Worm (Caenorhabditis elegans) whole organism, L1 larva: ENCODE results near the gene srsx-30.

ENCODE experiments used
- Y116A8C.19 ChIP-seq: sonication (generic microtip); optimal IDR thresholded peaks from 2 replicates; lab custom pipeline; 2016; ENCODE audit warnings: missing compliant biosample characterization, missing genetic modification characterization, borderline replicate concordance
- alr-1 ChIP-seq: fragments of 200-800 bp; sonication (Bioruptor generic); optimal IDR thresholded peaks from 2 replicates; lab custom pipeline; 2018; ENCODE audit warnings: borderline replicate concordance, mild to moderate bottlenecking, missing genetic modification characterization, missing compliant biosample characterization
- blmp-1 ChIP-seq: fragments of 150-350 bp; optimal IDR thresholded peaks from 2 replicates; lab custom pipeline; 2014; ENCODE audit warnings: missing biosample characterization, missing genetic modification characterization
- ceh-88 ChIP-seq: fragments of 200-800 bp; sonication (Bioruptor generic); IDR thresholded peaks from 2 replicates; pipeline ENCODE4 v1.3.6; 2022; ENCODE audit warnings: missing genetic modification characterization, missing compliant biosample characterization
- ceh-90 ChIP-seq: sonication (generic microtip); optimal IDR thresholded peaks from 2 replicates; lab custom pipeline; 2016; ENCODE audit warnings: missing genetic modification characterization, missing compliant biosample characterization
- ces-1 ChIP-seq: fragments of 150-350 bp; optimal IDR thresholded peaks from 2 replicates; lab custom pipeline; 2014; ENCODE audit warnings: missing biosample characterization, missing genetic modification reagents, missing genetic modification characterization
- efl-1 ChIP-seq, 4 experiments: fragments of 150-350 bp; optimal IDR thresholded peaks in 3 of 4; peaks in 1 of 4; 1 replicate in 1 of 4; 2 replicates in 3 of 4; lab custom pipeline; 2014; ENCODE audit warnings: missing biosample characterization in 2 of 4, missing genetic modification characterization in 2 of 4, missing genetic modification reagents in 2 of 4
- egl-27 ChIP-seq, 2 experiments: fragments of 150-350 bp in 1 of 2; sonication (generic microtip); optimal IDR thresholded peaks; 3 replicates each; lab custom pipeline; 2017 to 2018; ENCODE audit warnings: missing biosample characterization in 2 of 2, missing genetic modification characterization in 2 of 2, missing genetic modification reagents in 2 of 2
- elt-2 ChIP-seq: sonication (generic microtip); optimal IDR thresholded peaks from 2 replicates; lab custom pipeline; 2016; ENCODE audit warnings: missing genetic modification characterization, mild to moderate bottlenecking, inconsistent platforms, missing compliant biosample characterization, missing genetic modification reagents
- elt-3 ChIP-seq, 6 experiments: fragments of 150-350 bp in 1 of 6; sonication (generic microtip); optimal IDR thresholded peaks; 2 replicates each; lab custom pipeline; 2017 to 2018; ENCODE audit warnings: missing biosample characterization in 6 of 6, missing genetic modification characterization in 6 of 6, inconsistent platforms in 1 of 6
- fkh-4 ChIP-seq: sonication (generic microtip); optimal IDR thresholded peaks from 2 replicates; lab custom pipeline; 2016; ENCODE audit warnings: missing compliant biosample characterization, missing genetic modification characterization, borderline replicate concordance
- fkh-8 ChIP-seq: sonication (generic microtip); optimal IDR thresholded peaks from 2 replicates; lab custom pipeline; 2016; ENCODE audit warnings: mild to moderate bottlenecking, missing genetic modification characterization, missing compliant biosample characterization
- hlh-17 ChIP-seq: fragments of 200-800 bp; sonication (Bioruptor generic); optimal IDR thresholded peaks from 2 replicates; lab custom pipeline; 2018; ENCODE audit warnings: missing genetic modification characterization, mild to moderate bottlenecking, missing compliant biosample characterization, moderate library complexity, borderline replicate concordance
- hpl-2 ChIP-seq: fragments of 150-350 bp; optimal IDR thresholded peaks from 2 replicates; lab custom pipeline; 2014; ENCODE audit warnings: missing biosample characterization, missing genetic modification reagents, missing genetic modification characterization
- isw-1 ChIP-seq: fragments of 200-800 bp; sonication (Bioruptor generic); IDR thresholded peaks from 2 replicates; pipeline ENCODE4 v1.3.6; 2022; ENCODE audit warnings: missing genetic modification characterization, missing compliant biosample characterization
- jun-1 ChIP-seq: fragments of 150-350 bp; optimal IDR thresholded peaks from 2 replicates; lab custom pipeline; 2014; ENCODE audit warnings: missing biosample characterization, missing genetic modification reagents, missing genetic modification characterization
- lin-14 ChIP-seq: fragments of 200-800 bp; sonication (Bioruptor generic); optimal IDR thresholded peaks from 2 replicates; lab custom pipeline; 2018; ENCODE audit warnings: mild to moderate bottlenecking, missing genetic modification characterization, moderate library complexity, missing compliant biosample characterization
- lin-35 ChIP-seq, 2 experiments: fragments of 150-350 bp; optimal IDR thresholded peaks; 2 replicates each; lab custom pipeline; 2014; ENCODE audit warnings: missing biosample characterization in 2 of 2, missing genetic modification characterization in 2 of 2, missing genetic modification reagents in 2 of 2
- lsy-2 ChIP-seq, 2 experiments: fragments of 150-350 bp; optimal IDR thresholded peaks; 2 replicates each; lab custom pipeline; 2014; ENCODE audit warnings: missing biosample characterization in 2 of 2, missing genetic modification characterization in 2 of 2
- mdl-1 ChIP-seq, 2 experiments: fragments of 150-350 bp; optimal IDR thresholded peaks; 2 replicates each; lab custom pipeline; 2014 to 2017; ENCODE audit warnings: missing biosample characterization in 2 of 2, missing genetic modification characterization in 2 of 2, inconsistent platforms in 1 of 2
- mef-2 ChIP-seq: fragments of 150-350 bp; optimal IDR thresholded peaks from 2 replicates; lab custom pipeline; 2014; ENCODE audit warnings: missing biosample characterization, missing genetic modification characterization
- nhr-11 ChIP-seq: fragments of 150-350 bp; optimal IDR thresholded peaks from 2 replicates; lab custom pipeline; 2014; ENCODE audit warnings: missing biosample characterization, missing genetic modification characterization
- nhr-28 ChIP-seq: fragments of 150-350 bp; optimal IDR thresholded peaks from 2 replicates; lab custom pipeline; 2014; ENCODE audit warnings: missing biosample characterization, missing genetic modification characterization
- nhr-47 ChIP-seq: sonication (generic microtip); optimal IDR thresholded peaks from 2 replicates; lab custom pipeline; 2016; ENCODE audit warnings: mild to moderate bottlenecking, missing genetic modification characterization, moderate library complexity, missing compliant biosample characterization
- nhr-76 ChIP-seq: sonication (generic microtip); optimal IDR thresholded peaks from 2 replicates; lab custom pipeline; 2017; ENCODE audit warnings: missing biosample characterization, missing genetic modification characterization
- nhr-90 ChIP-seq: sonication (generic microtip); optimal IDR thresholded peaks from 2 replicates; lab custom pipeline; 2016; ENCODE audit warnings: mild to moderate bottlenecking, missing genetic modification characterization, missing compliant biosample characterization; ENCODE audit not compliant: poor library complexity
- pax-3 ChIP-seq: fragments of 200-800 bp; sonication (Bioruptor generic); optimal IDR thresholded peaks from 2 replicates; lab custom pipeline; 2018; ENCODE audit warnings: mild to moderate bottlenecking, missing genetic modification characterization, moderate library complexity, missing compliant biosample characterization
- pqm-1 ChIP-seq: sonication (generic microtip); optimal IDR thresholded peaks from 3 replicates; lab custom pipeline; 2017; ENCODE audit warnings: missing biosample characterization, missing genetic modification characterization
- rnt-1 ChIP-seq: sonication (generic microtip); optimal IDR thresholded peaks from 2 replicates; lab custom pipeline; 2016; ENCODE audit warnings: mild to moderate bottlenecking, missing genetic modification characterization, moderate library complexity, missing compliant biosample characterization
- sox-4 ChIP-seq: sonication (generic microtip); optimal IDR thresholded peaks from 2 replicates; lab custom pipeline; 2016; ENCODE audit warnings: missing genetic modification characterization, missing compliant biosample characterization
- sup-37 ChIP-seq: fragments of 200-800 bp; sonication (Bioruptor generic); optimal IDR thresholded peaks from 2 replicates; lab custom pipeline; 2018; ENCODE audit warnings: mild to moderate bottlenecking, missing genetic modification characterization, missing compliant biosample characterization
- swsn-7 ChIP-seq: sonication (generic microtip); optimal IDR thresholded peaks from 2 replicates; lab custom pipeline; 2016; ENCODE audit warnings: missing genetic modification characterization, missing compliant biosample characterization
- tbx-2 ChIP-seq: sonication (generic microtip); optimal IDR thresholded peaks from 2 replicates; lab custom pipeline; 2016; ENCODE audit warnings: missing genetic modification characterization, missing compliant biosample characterization
- tlp-1 ChIP-seq: fragments of 150-350 bp; optimal IDR thresholded peaks from 2 replicates; lab custom pipeline; 2014; ENCODE audit warnings: missing biosample characterization, missing genetic modification characterization
- unc-130 ChIP-seq: fragments of 150-350 bp; optimal IDR thresholded peaks from 2 replicates; lab custom pipeline; 2017; ENCODE audit warnings: missing biosample characterization, missing genetic modification characterization, inconsistent platforms
- unc-62 ChIP-seq: fragments of 150-350 bp; optimal IDR thresholded peaks from 2 replicates; lab custom pipeline; 2014; ENCODE audit warnings: missing biosample characterization, missing genetic modification reagents, missing genetic modification characterization
- unc-86 ChIP-seq: sonication (generic microtip); optimal IDR thresholded peaks from 2 replicates; lab custom pipeline; 2016; ENCODE audit warnings: missing genetic modification characterization, missing compliant biosample characterization
- xbp-1 ChIP-seq: sonication (generic microtip); optimal IDR thresholded peaks from 2 replicates; lab custom pipeline; 2016; ENCODE audit warnings: missing genetic modification characterization, missing compliant biosample characterization
- ztf-11 ChIP-seq, 2 experiments: sonication (generic microtip); optimal IDR thresholded peaks; 2 replicates each; lab custom pipeline; 2016 to 2017; ENCODE audit warnings: missing genetic modification characterization in 2 of 2, missing biosample characterization in 1 of 2, missing compliant biosample characterization in 1 of 2

The srsx-30 gene

ce11 chrV:10152278-10152677, 6.3 kb upstream of the srsx-30 start, which contains the start of gene srsx-28:
Gene srsx-28, plus strand, starts transcription at chrV:10152578.
- TF ChIP-seq tlp-1 (no peak), hpl-2 (GFP tag; lab: Kevin White, UChicago) (no peak), lin-14 (GFP tag; lab: Kevin White, UChicago) (no peak), lsy-2 (tag; optimal IDR thresholded peaks at IDR 0.05; lab: Kevin White, UChicago) (no peak), fkh-8 (tag; lab: Kevin White, UChicago) (no peak)

- no peak for TF ChIP-seq sox-4 (tag; lab: Kevin White, UChicago)
- no peak for TF ChIP-seq ztf-11 (tag; optimal IDR thresholded peaks at IDR 0.05; lab: Kevin White, UChicago)
- TF ChIP-seq lsy-2 (tag; optimal IDR thresholded peaks at IDR 0.05; lab: Kevin White, UChicago): no peak
- no peak for TF ChIP-seq fkh-4 (tag; lab: Kevin White, UChicago)
- no peak for TF ChIP-seq elt-3 (tag; optimal IDR thresholded peaks at IDR 0.05; lab: Kevin White, UChicago)
- TF ChIP-seq unc-130 (tag; lab: Kevin White, UChicago): no peak
- TF ChIP-seq Y116A8C.19 (tag; lab: Kevin White, UChicago): no peak
- TF ChIP-seq isw-1 (GFP tag; lab: Robert Waterston, UW): no peak
- no peak for TF ChIP-seq mdl-1 (tag; optimal IDR thresholded peaks at IDR 0.05; lab: Kevin White, UChicago)
- TF ChIP-seq rnt-1 (tag; lab: Kevin White, UChicago): no peak
- TF ChIP-seq unc-62 (GFP tag; lab: Kevin White, UChicago): no peak
- TF ChIP-seq nhr-47: no peak
- no peak for TF ChIP-seq jun-1 (tag; lab: Kevin White, UChicago)
- no peak for TF ChIP-seq efl-1 (optimal IDR thresholded peaks at IDR 0.05; lab: Kevin White, UChicago)
- no peak for TF ChIP-seq efl-1 (GFP tag; optimal IDR thresholded peaks at IDR 0.05 in 1 of 2; lab: Kevin White, UChicago)
- no peak for TF ChIP-seq alr-1 (tag; lab: Kevin White, UChicago)
- TF ChIP-seq ces-1: no peak
- TF ChIP-seq sup-37 (GFP tag; lab: Kevin White, UChicago): no peak
- no peak for TF ChIP-seq tbx-2 (tag; lab: Kevin White, UChicago)
- no peak for TF ChIP-seq blmp-1
Measured at ce11 chrV:10153076-10153475, 5.6 kb upstream of the srsx-30 start.

DNA sequence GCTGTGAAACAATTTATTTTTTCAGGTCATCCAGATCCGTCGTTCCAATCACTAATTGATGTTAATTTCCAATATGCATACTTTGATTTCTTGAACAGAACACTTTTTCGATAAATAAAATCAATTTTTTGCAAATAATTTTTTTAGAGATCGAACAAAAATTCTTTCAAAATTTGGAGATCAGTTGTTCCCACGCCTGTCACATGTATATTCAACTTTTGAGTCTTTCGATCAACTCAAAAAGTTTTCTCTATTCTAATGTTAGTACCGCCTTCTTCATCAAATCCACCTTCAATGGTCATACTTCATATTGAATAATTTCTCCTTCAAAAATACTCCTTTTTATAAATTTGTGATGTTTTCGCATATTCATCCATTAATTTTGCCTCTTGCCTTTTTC, 3.9 kb upstream of the srsx-30 start, which contains the start of gene srsx-29:
TSS of gene srsx-29 (plus strand) at position 301 of the 400 bp plus-strand sequence.
- TF ChIP-seq ceh-88 (GFP tag; lab: Robert Waterston, UW) (no peak), xbp-1 (tag; lab: Kevin White, UChicago) (no peak), unc-130 (tag; lab: Kevin White, UChicago) (no peak), hlh-17 (GFP tag; lab: Kevin White, UChicago) (no peak), pax-3 (tag; lab: Kevin White, UChicago) (no peak)

DNA sequence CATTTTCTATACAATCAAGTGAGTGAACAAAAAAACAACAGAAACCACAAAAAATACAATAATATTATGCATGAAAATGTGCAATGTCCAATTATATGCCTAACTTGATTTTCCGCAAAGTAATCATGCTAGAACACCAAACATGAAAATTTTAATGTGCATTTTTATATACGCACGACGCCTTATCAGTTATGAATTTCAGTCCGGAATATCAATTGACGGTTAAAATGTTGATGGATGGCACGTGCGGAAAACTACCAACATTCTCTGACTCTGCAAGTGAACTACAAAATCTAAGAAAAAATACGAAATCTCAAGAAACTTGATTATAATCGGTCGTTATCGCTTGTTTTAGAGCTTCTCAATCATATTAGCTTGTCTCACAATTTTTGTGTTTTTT, 1.3 kb downstream of the srsx-30 start:
- TF ChIP-seq egl-27 (tag; optimal IDR thresholded peaks at IDR 0.05; lab: Kevin White, UChicago) (no peak), elt-2 (tag; lab: Kevin White, UChicago) (peak; percentile 65)

DNA sequence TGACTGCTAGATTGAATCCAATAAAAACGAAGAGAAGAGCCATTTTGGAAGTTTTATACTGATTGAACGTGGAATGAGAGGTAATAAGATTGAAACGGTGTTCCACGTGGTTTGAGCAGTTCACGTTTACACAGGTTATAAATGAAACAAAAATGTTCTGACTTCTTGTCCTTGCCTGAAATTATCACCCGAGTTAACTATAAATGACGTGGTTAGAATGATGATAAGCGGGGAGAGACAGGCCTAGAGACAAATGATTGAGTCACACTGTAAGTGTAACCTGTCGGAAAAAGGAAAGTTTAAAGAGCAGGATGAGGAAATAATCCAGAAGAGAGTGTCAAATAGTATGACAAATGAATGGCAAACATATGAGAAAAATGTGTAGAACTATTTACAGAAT, 2.3 kb downstream of the srsx-30 start, which contains the start of gene C51E3.10:
TSS of gene C51E3.10 (minus strand) at position 181 of the 400 bp plus-strand sequence.
- no peak for TF ChIP-seq ces-1
- TF ChIP-seq mef-2 (tag; lab: Kevin White, UChicago): no peak
- no peak for TF ChIP-seq ceh-90 (tag; lab: Kevin White, UChicago)
- no peak for TF ChIP-seq nhr-90 (tag; lab: Kevin White, UChicago)
- TF ChIP-seq swsn-7 (tag; lab: Kevin White, UChicago): no peak
- TF ChIP-seq elt-2 (tag; lab: Kevin White, UChicago): peak; percentile 59
- no peak for TF ChIP-seq hpl-2 (GFP tag; lab: Kevin White, UChicago)
- no peak for TF ChIP-seq unc-86 (tag; lab: Kevin White, UChicago)
- no peak for TF ChIP-seq nhr-11 (tag; lab: Kevin White, UChicago)
- TF ChIP-seq lin-35 (GFP tag; optimal IDR thresholded peaks at IDR 0.05; lab: Kevin White, UChicago): peak in 1 of 2 experiments; percentile 12
- TF ChIP-seq pqm-1: no peak
- TF ChIP-seq nhr-76: no peak
- TF ChIP-seq nhr-28 (tag; lab: Kevin White, UChicago): no peak
- TF ChIP-seq pax-3 (tag; lab: Kevin White, UChicago): no peak
- TF ChIP-seq tbx-2 (tag; lab: Kevin White, UChicago): no peak
